Worm (Caenorhabditis elegans) whole organism, early embryonic: ENCODE measurements around the gene atf-7.
A peak's percentile ranks its signal among the peaks of the same experiment; 100 is the strongest.

Source experiments
- B0310.2 ChIP-seq: sonication (generic microtip); optimal IDR thresholded peaks from 2 replicates; lab custom pipeline; 2016; ENCODE audit warnings: mild to moderate bottlenecking, missing genetic modification characterization, missing compliant biosample characterization
- F13C5.2 ChIP-seq: sonication (generic microtip); optimal IDR thresholded peaks from 2 replicates; lab custom pipeline; 2017; ENCODE audit warnings: mild to moderate bottlenecking, missing genetic modification characterization, inconsistent platforms, missing compliant biosample characterization
- aly-1 ChIP-seq: sonication (generic microtip); optimal IDR thresholded peaks from 2 replicates; lab custom pipeline; 2016; ENCODE audit warnings: missing genetic modification characterization, missing compliant biosample characterization
- ama-1 ChIP-seq: fragments of 150-350 bp; optimal IDR thresholded peaks from 2 replicates; lab custom pipeline; 2014
- ceh-13 ChIP-seq: fragments of 200-800 bp; sonication (Bioruptor generic); optimal IDR thresholded peaks from 2 replicates; lab custom pipeline; 2018; ENCODE audit warnings: mild to moderate bottlenecking, missing genetic modification characterization, missing compliant biosample characterization
- ceh-36 ChIP-seq: sonication (generic microtip); optimal IDR thresholded peaks from 2 replicates; lab custom pipeline; 2016; ENCODE audit warnings: missing genetic modification characterization, inconsistent platforms, missing compliant biosample characterization
- ets-7 ChIP-seq: sonication (generic microtip); optimal IDR thresholded peaks from 2 replicates; lab custom pipeline; 2016; ENCODE audit warnings: missing genotype, missing genetic modification characterization, missing compliant biosample characterization
- flt-1 ChIP-seq: fragments of 200-800 bp; sonication (Bioruptor generic); IDR thresholded peaks from 2 replicates; pipeline ENCODE4 v1.3.6; 2022; ENCODE audit warnings: missing genetic modification characterization, missing compliant biosample characterization
- hmbx-1 ChIP-seq: sonication (generic microtip); optimal IDR thresholded peaks from 2 replicates; lab custom pipeline; 2016; ENCODE audit warnings: mild to moderate bottlenecking, missing genetic modification characterization, missing compliant biosample characterization
- hmg-4 ChIP-seq: fragments of 200-800 bp; sonication (Bioruptor generic); optimal IDR thresholded peaks from 2 replicates; lab custom pipeline; 2018; ENCODE audit warnings: mild to moderate bottlenecking, missing genetic modification characterization, missing compliant biosample characterization
- hnd-1 ChIP-seq: sonication (generic microtip); optimal IDR thresholded peaks from 2 replicates; lab custom pipeline; 2016; ENCODE audit warnings: missing genetic modification characterization, missing compliant biosample characterization
- pes-1 ChIP-seq: fragments of 200-800 bp; sonication (Bioruptor generic); IDR thresholded peaks from 2 replicates; pipeline ENCODE4 v1.3.6; 2022; ENCODE audit warnings: missing genetic modification reagents, missing genetic modification characterization, missing compliant biosample characterization
- scrt-1 ChIP-seq: fragments of 200-800 bp; sonication (Bioruptor generic); IDR thresholded peaks from 2 replicates; pipeline ENCODE4 v1.3.6; 2022; ENCODE audit warnings: missing genetic modification characterization, missing compliant biosample characterization
- sea-1 ChIP-seq: fragments of 200-800 bp; sonication (Bioruptor generic); conservative IDR thresholded peaks from 2 replicates; pipeline ENCODE4 v1.3.6; 2022; ENCODE audit warnings: missing genetic modification characterization, missing compliant biosample characterization
- tbx-11 ChIP-seq: fragments of 200-800 bp; sonication (Bioruptor generic); IDR thresholded peaks from 2 replicates; pipeline ENCODE4 v1.3.6; 2022; ENCODE audit warnings: missing genetic modification characterization, missing compliant biosample characterization
- tbx-37 ChIP-seq: fragments of 200-800 bp; sonication (Bioruptor generic); conservative IDR thresholded peaks from 2 replicates; pipeline ENCODE4 v1.3.6; 2022; ENCODE audit warnings: missing genetic modification reagents, missing genetic modification characterization, missing compliant biosample characterization
- tra-4 ChIP-seq: sonication (generic microtip); optimal IDR thresholded peaks from 2 replicates; lab custom pipeline; 2017; ENCODE audit warnings: missing genetic modification characterization, missing compliant biosample characterization

The atf-7 gene

DNA sequence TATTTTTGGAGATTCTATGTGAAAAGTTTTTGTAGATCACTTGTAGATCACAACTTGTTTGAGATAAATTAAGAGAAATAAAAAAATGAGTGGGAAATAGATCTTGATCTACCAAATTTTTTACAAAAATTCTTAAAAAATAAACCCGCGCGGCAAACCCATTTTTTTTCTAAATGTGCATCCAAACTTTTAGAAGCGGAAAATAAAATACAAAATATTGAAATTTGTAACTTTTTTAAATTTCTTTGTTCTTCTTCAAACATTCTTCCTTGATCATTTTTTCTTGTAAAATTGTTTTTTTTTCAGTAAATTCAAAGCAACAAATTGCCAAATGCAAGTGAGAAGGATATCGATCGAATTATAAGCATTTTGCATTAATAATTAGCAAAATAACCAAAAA lies 21.2 kb upstream of the atf-7 start, which contains the start of gene cdh-4:
Gene cdh-4 (plus strand): TSS at position 301 of the 400 bp plus-strand sequence.
- TF ChIP-seq hmg-4 (no peak), pes-1 (GFP tag; lab: Robert Waterston, UW) (no peak), ama-1 (lab: Kevin White, UChicago) (no peak), flt-1 (no peak), scrt-1 (GFP tag; lab: Robert Waterston, UW) (no peak), tbx-37 (no peak), hmbx-1 (no peak), tbx-11 (GFP tag; lab: Robert Waterston, UW) (no peak)

DNA sequence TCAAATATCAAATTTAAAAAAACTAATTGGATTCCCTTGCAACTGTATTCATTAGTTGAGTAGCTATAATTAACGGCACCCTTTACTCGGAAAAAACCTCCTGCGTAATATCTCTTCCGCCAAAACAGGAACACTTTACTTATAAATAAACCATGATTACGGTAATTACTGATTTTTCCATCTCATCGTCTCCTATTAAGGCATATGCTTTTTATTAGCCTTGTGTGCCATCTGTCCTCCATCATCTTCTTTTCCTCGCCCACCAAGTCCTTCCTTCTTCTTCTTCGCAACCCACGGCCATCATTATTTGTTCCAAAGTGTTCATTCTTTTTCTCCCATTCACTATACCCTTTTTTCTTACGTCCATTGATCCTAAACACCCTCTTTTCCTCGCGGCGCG lies 20.6 kb upstream of the atf-7 start:
- TF ChIP-seq ceh-13 (GFP tag; lab: Kevin White, UChicago) (no peak), ets-7 (tag; lab: Kevin White, UChicago) (no peak), hmg-4 (peak; percentile 30)

- TF ChIP-seq sea-1 (GFP tag; lab: Robert Waterston, UW), result no peak
- TF ChIP-seq tbx-11 (GFP tag; lab: Robert Waterston, UW), result no peak
- no peak for TF ChIP-seq ets-7 (tag; lab: Kevin White, UChicago)
- no peak for TF ChIP-seq ceh-13 (GFP tag; lab: Kevin White, UChicago)
- TF ChIP-seq hnd-1, result no peak
- TF ChIP-seq ama-1 (lab: Kevin White, UChicago), result no peak
- no peak for TF ChIP-seq ceh-36 (tag; lab: Kevin White, UChicago)
- no peak for TF ChIP-seq F13C5.2 (tag; lab: Kevin White, UChicago)
These were observed 18.9 kb upstream of the atf-7 start for ce11 chrIII:4517781-4518180.

DNA sequence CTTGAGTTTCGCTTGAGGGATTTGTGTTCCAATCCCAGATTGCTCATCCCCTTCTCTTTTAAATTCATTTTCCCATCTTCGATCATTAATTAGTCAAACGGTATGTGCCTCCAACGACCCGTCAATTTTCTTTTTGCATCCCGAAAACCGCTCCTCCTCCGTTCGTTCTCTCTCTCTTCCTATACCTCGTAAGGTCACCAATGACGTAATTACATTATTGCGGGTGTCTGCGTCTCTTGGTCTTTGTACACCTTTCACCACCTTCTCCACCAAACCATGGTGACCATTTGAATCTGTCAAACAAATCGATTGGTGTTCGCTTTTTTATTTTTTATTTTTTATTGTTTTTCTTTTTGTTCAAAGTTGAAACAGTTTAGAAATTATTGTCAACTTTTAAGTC lies 16.3 kb upstream of the atf-7 start:
- TF ChIP-seq hnd-1, result no peak
- TF ChIP-seq ceh-36 (tag; lab: Kevin White, UChicago), result no peak
- peak; percentile 5 for TF ChIP-seq hmg-4
- no peak for TF ChIP-seq ceh-13 (GFP tag; lab: Kevin White, UChicago)
- no peak for TF ChIP-seq flt-1

ce11 chrIII:4513926-4514325 lies 15.1 kb upstream of the atf-7 start:
- TF ChIP-seq F13C5.2 (tag; lab: Kevin White, UChicago), result peak; percentile 7
- TF ChIP-seq hmg-4, result peak; percentile 63
- no peak for TF ChIP-seq scrt-1 (GFP tag; lab: Robert Waterston, UW)

ce11 chrIII:4508064-4508905 lies 9.4 kb upstream of the atf-7 start, which contains the start of the genes cct-5 and F25F2.1:
TSS of gene cct-5 (minus strand) at chrIII:4508114.
TSS of gene F25F2.1 (plus strand) at chrIII:4508855.
- TF ChIP-seq ama-1 (lab: Kevin White, UChicago) (no peak), pes-1 (GFP tag; lab: Robert Waterston, UW) (no peak), hmg-4 (no peak), hnd-1 (no peak), aly-1 (tag; lab: Kevin White, UChicago) (no peak), F13C5.2 (tag; lab: Kevin White, UChicago) (peak; percentile 66), flt-1 (no peak), sea-1 (GFP tag; lab: Robert Waterston, UW) (no peak), scrt-1 (GFP tag; lab: Robert Waterston, UW) (no peak), ets-7 (tag; lab: Kevin White, UChicago) (no peak), tra-4 (tag; lab: Kevin White, UChicago) (no peak), ceh-36 (tag; lab: Kevin White, UChicago) (no peak), ceh-13 (GFP tag; lab: Kevin White, UChicago) (peak; percentile 1), tbx-11 (GFP tag; lab: Robert Waterston, UW) (no peak), tbx-37 (no peak), B0310.2 (tag; lab: Kevin White, UChicago) (no peak)

DNA sequence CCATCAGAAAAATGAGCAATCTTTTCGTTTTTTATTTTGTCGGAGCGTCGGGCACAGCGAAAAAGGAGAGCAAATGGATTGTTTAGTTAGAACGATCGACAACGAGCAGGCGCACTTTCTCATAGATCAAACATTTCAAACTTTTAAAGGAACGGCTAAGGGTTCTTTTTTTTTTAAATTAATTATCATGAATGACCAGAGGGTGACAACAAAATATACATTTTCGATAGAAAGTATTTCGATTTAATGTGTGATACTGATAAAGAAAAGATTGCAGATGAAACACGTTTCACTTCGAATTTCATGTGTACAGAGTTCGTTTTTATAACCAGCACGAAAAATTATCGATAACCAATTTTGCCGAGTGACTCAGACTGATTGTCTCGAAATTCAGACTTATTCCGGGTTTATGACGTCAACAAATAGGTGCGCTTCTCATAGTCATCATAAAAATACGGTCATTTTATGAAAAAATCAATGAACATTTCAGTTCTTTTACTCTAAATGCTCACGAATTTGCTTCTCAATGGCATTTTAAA lies 7.8 kb upstream of the atf-7 start:
- TF ChIP-seq aly-1 (tag; lab: Kevin White, UChicago) (no peak), hnd-1 (no peak), F13C5.2 (tag; lab: Kevin White, UChicago) (no peak), ets-7 (tag; lab: Kevin White, UChicago) (no peak), ceh-13 (GFP tag; lab: Kevin White, UChicago) (no peak), ceh-36 (tag; lab: Kevin White, UChicago) (no peak), tra-4 (tag; lab: Kevin White, UChicago) (no peak)

DNA sequence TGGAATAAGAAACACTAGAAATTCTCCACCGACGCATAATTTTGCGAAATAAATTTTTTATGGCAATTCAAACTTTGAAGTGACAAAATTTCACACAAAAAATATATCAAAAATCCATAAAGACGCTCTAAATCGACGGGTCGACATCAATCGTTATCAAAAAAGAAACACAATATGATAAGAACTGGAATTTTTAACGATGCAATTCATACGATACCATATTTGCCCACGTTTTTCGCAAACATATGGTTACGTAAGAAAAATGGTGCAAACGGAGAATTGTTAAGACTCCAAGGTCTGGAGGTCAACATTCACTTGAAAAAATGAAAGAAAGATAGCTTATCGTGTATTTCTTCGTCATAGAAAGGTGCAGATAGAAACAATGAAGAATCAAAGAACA lies 7.3 kb upstream of the atf-7 start:
- TF ChIP-seq ceh-13 (GFP tag; lab: Kevin White, UChicago) (no peak), pes-1 (GFP tag; lab: Robert Waterston, UW) (no peak), B0310.2 (tag; lab: Kevin White, UChicago) (no peak), scrt-1 (GFP tag; lab: Robert Waterston, UW) (no peak), hnd-1 (no peak), sea-1 (GFP tag; lab: Robert Waterston, UW) (no peak), aly-1 (tag; lab: Kevin White, UChicago) (no peak), tbx-37 (no peak), ama-1 (lab: Kevin White, UChicago) (no peak), tra-4 (tag; lab: Kevin White, UChicago) (no peak), tbx-11 (GFP tag; lab: Robert Waterston, UW) (no peak), ceh-36 (tag; lab: Kevin White, UChicago) (no peak), flt-1 (no peak), hmbx-1 (no peak), hmg-4 (no peak), F13C5.2 (tag; lab: Kevin White, UChicago) (no peak), ets-7 (tag; lab: Kevin White, UChicago) (no peak)
